Fruit fly (Drosophila melanogaster) whole organism, adult: ENCODE measurements around the gene CG11842.

Source experiments
- CG11617 ChIP-seq: fragments of 200-800 bp; sonication (Bioruptor generic); optimal IDR thresholded peaks from 2 replicates; lab custom pipeline; 2017; ENCODE audit warnings: mild to moderate bottlenecking, missing biosample characterization, missing genetic modification reagents, missing genetic modification characterization
- CG12768 ChIP-seq: fragments of 200-800 bp; sonication (Bioruptor generic); optimal IDR thresholded peaks from 2 replicates; lab custom pipeline; 2017; ENCODE audit warnings: missing biosample characterization, missing genetic modification characterization, mild to moderate bottlenecking, moderate library complexity, missing genetic modification reagents
- CG1620 ChIP-seq: fragments of 200-800 bp; sonication (Bioruptor generic); optimal IDR thresholded peaks from 2 replicates; lab custom pipeline; 2016; ENCODE audit warnings: missing biosample characterization, missing genetic modification characterization
- CG33017 ChIP-seq: fragments of 200-800 bp; sonication (Bioruptor generic); optimal IDR thresholded peaks from 2 replicates; lab custom pipeline; 2018; ENCODE audit warnings: missing biosample characterization, mild to moderate bottlenecking, missing genetic modification characterization, moderate library complexity
- CG5204 ChIP-seq: fragments of 200-800 bp; sonication (Bioruptor generic); optimal IDR thresholded peaks from 2 replicates; lab custom pipeline; 2016; ENCODE audit warnings: missing biosample characterization, missing genetic modification characterization
- Crg-1 ChIP-seq: fragments of 200-800 bp; sonication (Bioruptor generic); optimal IDR thresholded peaks from 2 replicates; lab custom pipeline; 2016; ENCODE audit warnings: missing biosample characterization, missing genetic modification characterization
- Mnt ChIP-seq: fragments of 200-800 bp; sonication (Bioruptor generic); optimal IDR thresholded peaks from 2 replicates; lab custom pipeline; 2016; ENCODE audit warnings: missing biosample characterization, mild to moderate bottlenecking, missing genetic modification characterization
- bab1 ChIP-seq: fragments of 200-800 bp; sonication (Bioruptor generic); optimal IDR thresholded peaks from 3 replicates; lab custom pipeline; 2019; ENCODE audit warnings: missing biosample characterization, mild to moderate bottlenecking, missing genetic modification characterization, moderate library complexity
- cic ChIP-seq: fragments of 200-800 bp; sonication (Bioruptor generic); optimal IDR thresholded peaks from 2 replicates; lab custom pipeline; 2017; ENCODE audit warnings: missing biosample characterization, mild to moderate bottlenecking, missing genetic modification characterization, moderate library complexity
- cnc ChIP-seq, 2 experiments: fragments of >200 bp; optimal IDR thresholded peaks; 2 replicates each; lab custom pipeline; 2017
- pad ChIP-seq: fragments of 200-800 bp; sonication (Bioruptor generic); optimal IDR thresholded peaks from 3 replicates; lab custom pipeline; 2017; ENCODE audit warnings: missing biosample characterization, missing genetic modification characterization, mild to moderate bottlenecking, moderate library complexity, missing genetic modification reagents
- toe ChIP-seq: fragments of 200-800 bp; sonication (Bioruptor generic); optimal IDR thresholded peaks from 2 replicates; lab custom pipeline; 2016; ENCODE audit warnings: missing biosample characterization, missing genetic modification characterization

- TF ChIP-seq pad (GFP tag; lab: Kevin White, UChicago) (no peak), CG11617 (GFP tag; lab: Kevin White, UChicago) (no peak), cic (GFP tag; lab: Kevin White, UChicago) (peak; percentile 5), cnc (optimal IDR thresholded peaks at IDR 0.05; lab: Kevin White, UChicago) (no peak), CG12768 (GFP tag; lab: Kevin White, UChicago) (peak; percentile 51), CG1620 (no peak), CG5204 (GFP tag; lab: Kevin White, UChicago) (no peak), Mnt (GFP tag; lab: Kevin White, UChicago) (no peak), Crg-1 (GFP tag; lab: Kevin White, UChicago) (no peak), bab1 (GFP tag; lab: Kevin White, UChicago) (no peak), CG33017 (tag; lab: Kevin White, UChicago) (no peak), toe (no peak)
These were observed 31.3 kb downstream of the CG11842 start for dm6 chr3R:29083459-29084457.
